Fruit fly (Drosophila melanogaster) whole organism, pupa: ENCODE measurements around the gene Gr22f.

Source experiments
- CG10348 ChIP-seq: fragments of 200-800 bp; sonication (Bioruptor generic); IDR thresholded peaks from 2 replicates; pipeline ENCODE4 v1.3.6; 2022; ENCODE audit warnings: missing biosample characterization, missing genetic modification characterization
- CG13204 ChIP-seq: fragments of 200-800 bp; sonication (Bioruptor generic); optimal IDR thresholded peaks from 2 replicates; lab custom pipeline; 2018; ENCODE audit warnings: missing biosample characterization, mild to moderate bottlenecking, missing genetic modification characterization, moderate library complexity
- CG14655 ChIP-seq: fragments of 200-800 bp; sonication (Bioruptor generic); optimal IDR thresholded peaks from 3 replicates; lab custom pipeline; 2017; ENCODE audit warnings: mild to moderate bottlenecking, missing biosample characterization, missing genetic modification reagents, missing genetic modification characterization
- CG17806 ChIP-seq: fragments of 200-800 bp; sonication (Bioruptor generic); optimal IDR thresholded peaks from 2 replicates; lab custom pipeline; 2018; ENCODE audit warnings: missing biosample characterization, mild to moderate bottlenecking, missing genetic modification characterization, moderate library complexity
- EcR ChIP-seq: fragments of 200-800 bp; sonication (Bioruptor generic); optimal IDR thresholded peaks from 3 replicates; lab custom pipeline; 2019; ENCODE audit warnings: missing biosample characterization, missing genetic modification characterization, mild to moderate bottlenecking, moderate library complexity, missing genetic modification reagents
- Pif1A ChIP-seq: fragments of 200-800 bp; sonication (Bioruptor generic); optimal IDR thresholded peaks from 3 replicates; lab custom pipeline; 2016; ENCODE audit warnings: missing biosample characterization, missing genetic modification characterization
- Pif1B ChIP-seq: fragments of 200-800 bp; sonication (Bioruptor generic); optimal IDR thresholded peaks from 3 replicates; lab custom pipeline; 2016; ENCODE audit warnings: missing biosample characterization, missing genetic modification characterization
- fd96Ca ChIP-seq: fragments of 200-800 bp; sonication (Bioruptor generic); IDR thresholded peaks from 3 replicates; pipeline ENCODE4 v1.3.6; 2022; ENCODE audit warnings: missing biosample characterization, missing genetic modification characterization

DNA sequence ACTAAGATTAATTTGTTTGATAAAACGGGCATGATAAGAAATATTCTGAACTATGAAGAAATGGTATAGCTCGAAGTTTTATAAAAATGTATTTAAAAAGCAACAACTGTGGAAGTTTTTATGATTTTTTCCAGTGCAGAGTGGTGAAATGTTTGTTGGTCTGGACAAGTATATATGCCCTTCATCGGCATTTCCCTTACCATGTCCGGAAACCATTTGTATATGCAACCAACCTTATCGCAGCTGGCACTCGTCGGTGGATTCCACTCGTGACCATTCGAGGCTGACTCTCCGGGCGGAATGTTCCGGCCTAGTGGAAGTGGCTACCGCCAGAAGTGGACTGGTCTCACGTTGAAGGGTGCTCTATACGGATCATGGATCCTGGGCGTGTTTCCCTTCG lies 27.5 kb upstream of the Gr22f start, which contains the start of gene Gr22e:
- TF ChIP-seq EcR (GFP tag; lab: Kevin White, UChicago) (no peak), CG10348 (GFP tag; lab: Robert Waterston, UW) (no peak), CG17806 (tag; lab: Kevin White, UChicago) (no peak), CG13204 (GFP tag; lab: Kevin White, UChicago) (no peak), CG14655 (GFP tag; lab: Kevin White, UChicago) (no peak), fd96Ca (GFP tag; lab: Robert Waterston, UW) (no peak), Pif1B (GFP tag; lab: Kevin White, UChicago) (no peak), Pif1A (GFP tag; lab: Kevin White, UChicago) (no peak)
